Worm (Caenorhabditis elegans) whole organism, L3 larva: ENCODE results near the gene ama-1.

Experiments
- R02D3.7 ChIP-seq: fragments of 150-350 bp; optimal IDR thresholded peaks from 2 replicates; lab custom pipeline; 2014; ENCODE audit warnings: missing biosample characterization, missing genetic modification characterization
- ZK546.5 ChIP-seq: sonication (generic microtip); optimal IDR thresholded peaks from 2 replicates; lab custom pipeline; 2017; ENCODE audit warnings: missing biosample characterization, missing genetic modification characterization
- aly-2 ChIP-seq: fragments of 150-350 bp; optimal IDR thresholded peaks from 2 replicates; lab custom pipeline; 2014; ENCODE audit warnings: missing biosample characterization, missing genetic modification characterization
- ama-1 ChIP-seq: fragments of 150-350 bp; optimal IDR thresholded peaks from 2 replicates; lab custom pipeline; 2018
- ceh-16 ChIP-seq: sonication (generic microtip); optimal IDR thresholded peaks from 2 replicates; lab custom pipeline; 2017; ENCODE audit warnings: missing biosample characterization, missing genetic modification characterization
- ceh-28 ChIP-seq: fragments of 150-350 bp; optimal IDR thresholded peaks from 2 replicates; lab custom pipeline; 2014; ENCODE audit warnings: missing biosample characterization, missing genetic modification reagents, missing genetic modification characterization
- ceh-82 ChIP-seq: fragments of 150-350 bp; optimal IDR thresholded peaks from 2 replicates; lab custom pipeline; 2014; ENCODE audit warnings: missing biosample characterization, missing genetic modification characterization
- ceh-9 ChIP-seq: sonication (generic microtip); optimal IDR thresholded peaks from 2 replicates; lab custom pipeline; 2018; ENCODE audit warnings: missing biosample characterization, missing genetic modification characterization
- daf-12 ChIP-seq: fragments of 150-350 bp; optimal IDR thresholded peaks from 2 replicates; lab custom pipeline; 2014; ENCODE audit warnings: missing biosample characterization, missing genetic modification reagents, missing genetic modification characterization
- egl-5 ChIP-seq: fragments of 150-350 bp; optimal IDR thresholded peaks from 2 replicates; lab custom pipeline; 2017; ENCODE audit warnings: missing biosample characterization, missing genetic modification reagents, missing genetic modification characterization, inconsistent platforms
- elt-1 ChIP-seq: fragments of 150-350 bp; optimal IDR thresholded peaks from 2 replicates; lab custom pipeline; 2014; ENCODE audit warnings: missing biosample characterization, missing genetic modification characterization
- elt-2 ChIP-seq: sonication (generic microtip); optimal IDR thresholded peaks from 2 replicates; lab custom pipeline; 2016; ENCODE audit warnings: missing genetic modification reagents, mild to moderate bottlenecking, missing genetic modification characterization, missing compliant biosample characterization
- elt-3 ChIP-seq, 3 experiments: fragments of 150-350 bp in 1 of 3; sonication (generic microtip) in 2 of 3; optimal IDR thresholded peaks; 2 replicates in 2 of 3; 4 replicates in 1 of 3; lab custom pipeline; 2014 to 2017; ENCODE audit warnings: missing biosample characterization in 3 of 3, missing genetic modification characterization in 3 of 3
- fkh-10 ChIP-seq: sonication (generic microtip); optimal IDR thresholded peaks from 2 replicates; lab custom pipeline; 2017; ENCODE audit warnings: missing biosample characterization, missing genetic modification reagents, missing genetic modification characterization
- hmg-11 ChIP-seq: sonication (generic microtip); optimal IDR thresholded peaks from 2 replicates; lab custom pipeline; 2016; ENCODE audit warnings: missing genetic modification characterization, missing compliant biosample characterization
- jun-1 ChIP-seq: fragments of 150-350 bp; optimal IDR thresholded peaks from 2 replicates; lab custom pipeline; 2014; ENCODE audit warnings: missing biosample characterization, missing genetic modification reagents, missing genetic modification characterization
- lin-15B ChIP-seq: fragments of 150-350 bp; optimal IDR thresholded peaks from 2 replicates; lab custom pipeline; 2014; ENCODE audit warnings: missing biosample characterization, missing genetic modification characterization
- lin-39 ChIP-seq: fragments of 150-350 bp; optimal IDR thresholded peaks from 2 replicates; lab custom pipeline; 2018; ENCODE audit warnings: missing biosample characterization, missing genetic modification reagents, missing genetic modification characterization
- lsy-12 ChIP-seq: sonication (generic microtip); optimal IDR thresholded peaks from 2 replicates; lab custom pipeline; 2016; ENCODE audit warnings: mild to moderate bottlenecking, missing genetic modification characterization, missing compliant biosample characterization
- mdl-1 ChIP-seq: fragments of 150-350 bp; optimal IDR thresholded peaks from 2 replicates; lab custom pipeline; 2014; ENCODE audit warnings: missing biosample characterization, missing genetic modification characterization
- mml-1 ChIP-seq: fragments of 150-350 bp; sonication (generic microtip); optimal IDR thresholded peaks from 3 replicates; lab custom pipeline; 2014; ENCODE audit warnings: missing biosample characterization, missing genetic modification characterization
- nfya-1 ChIP-seq: sonication (generic microtip); optimal IDR thresholded peaks from 2 replicates; lab custom pipeline; 2017; ENCODE audit warnings: missing genetic modification characterization, mild to moderate bottlenecking, missing compliant biosample characterization, antibody characterized with exemption, moderate library complexity; ENCODE audit not compliant: insufficient read depth
- nhr-11 ChIP-seq: fragments of 150-350 bp; optimal IDR thresholded peaks from 2 replicates; lab custom pipeline; 2014; ENCODE audit warnings: missing biosample characterization, missing genetic modification characterization
- nhr-12 ChIP-seq: fragments of 150-350 bp; optimal IDR thresholded peaks from 2 replicates; lab custom pipeline; 2014; ENCODE audit warnings: missing biosample characterization, missing genetic modification characterization
- nhr-23 ChIP-seq: fragments of 150-350 bp; optimal IDR thresholded peaks from 2 replicates; lab custom pipeline; 2014; ENCODE audit warnings: missing biosample characterization, missing genetic modification reagents, missing genetic modification characterization
- nhr-237 ChIP-seq: fragments of 150-350 bp; optimal IDR thresholded peaks from 2 replicates; lab custom pipeline; 2014; ENCODE audit warnings: missing biosample characterization, missing genetic modification characterization
- nhr-25 ChIP-seq: sonication (generic microtip); optimal IDR thresholded peaks from 2 replicates; lab custom pipeline; 2017; ENCODE audit warnings: missing biosample characterization, missing genetic modification characterization
- nhr-28 ChIP-seq: fragments of 150-350 bp; optimal IDR thresholded peaks from 2 replicates; lab custom pipeline; 2014; ENCODE audit warnings: missing biosample characterization, missing genetic modification characterization
- nhr-43 ChIP-seq: sonication (generic microtip); optimal IDR thresholded peaks from 2 replicates; lab custom pipeline; 2016; ENCODE audit warnings: mild to moderate bottlenecking, missing genetic modification characterization, missing compliant biosample characterization; ENCODE audit not compliant: poor library complexity, severe bottlenecking
- nhr-76 ChIP-seq: fragments of 150-350 bp; sonication (generic microtip); optimal IDR thresholded peaks from 5 replicates; lab custom pipeline; 2014; ENCODE audit warnings: missing biosample characterization, missing genetic modification characterization
- nhr-77 ChIP-seq: fragments of 150-350 bp; optimal IDR thresholded peaks from 2 replicates; lab custom pipeline; 2014; ENCODE audit warnings: missing biosample characterization, missing genetic modification characterization
- pha-4 ChIP-seq: fragments of 150-350 bp; optimal IDR thresholded peaks from 2 replicates; lab custom pipeline; 2014; ENCODE audit warnings: missing biosample characterization, missing genetic modification reagents, missing genetic modification characterization
- sea-2 ChIP-seq: fragments of 150-350 bp; sonication (generic microtip); optimal IDR thresholded peaks from 4 replicates; lab custom pipeline; 2014; ENCODE audit warnings: missing biosample characterization, missing genetic modification reagents, missing genetic modification characterization
- skn-1 ChIP-seq: fragments of 150-350 bp; optimal IDR thresholded peaks from 2 replicates; lab custom pipeline; 2014; ENCODE audit warnings: missing biosample characterization, missing genetic modification characterization
- snpc-4 ChIP-seq: fragments of 150-350 bp; optimal IDR thresholded peaks from 2 replicates; lab custom pipeline; 2014; ENCODE audit warnings: missing biosample characterization, missing genetic modification characterization
- tbx-2 ChIP-seq: sonication (generic microtip); optimal IDR thresholded peaks from 2 replicates; lab custom pipeline; 2016; ENCODE audit warnings: mild to moderate bottlenecking, missing genetic modification characterization, missing compliant biosample characterization
- unc-39 ChIP-seq: sonication (generic microtip); optimal IDR thresholded peaks from 4 replicates; lab custom pipeline; 2017; ENCODE audit warnings: missing biosample characterization, missing genetic modification characterization
- unc-62 ChIP-seq: fragments of 150-350 bp; sonication (generic microtip); optimal IDR thresholded peaks from 4 replicates; lab custom pipeline; 2014; ENCODE audit warnings: missing biosample characterization, missing genetic modification reagents, missing genetic modification characterization
- zag-1 ChIP-seq: fragments of 150-350 bp; optimal IDR thresholded peaks from 2 replicates; lab custom pipeline; 2014; ENCODE audit warnings: missing biosample characterization, missing genetic modification characterization
- ztf-4 ChIP-seq: fragments of 150-350 bp; optimal IDR thresholded peaks from 2 replicates; lab custom pipeline; 2014; ENCODE audit warnings: missing biosample characterization, missing genetic modification characterization

Gene ama-1

DNA sequence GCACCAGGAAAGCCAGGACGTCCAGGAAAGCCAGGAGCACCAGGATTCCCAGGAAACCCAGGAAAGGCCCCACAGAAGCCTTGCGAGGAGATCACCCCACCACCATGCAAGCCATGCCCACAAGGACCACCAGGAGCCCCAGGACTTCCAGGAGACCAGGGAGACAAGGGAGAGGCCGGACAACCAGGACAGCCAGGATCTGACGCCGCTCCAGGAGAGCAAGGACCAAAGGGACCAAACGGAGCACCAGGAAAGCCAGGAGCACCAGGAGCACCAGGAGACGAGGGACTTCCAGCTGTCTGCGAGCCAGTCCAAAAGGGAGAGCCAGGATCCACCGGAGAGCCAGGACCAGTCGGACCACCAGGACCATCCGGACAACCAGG is 11.9 kb upstream of the ama-1 start:
- TF ChIP-seq sea-2 = no peak
- no peak for TF ChIP-seq nhr-43 (tag; lab: Kevin White, UChicago)
- TF ChIP-seq skn-1 (tag; lab: Kevin White, UChicago) = no peak
- TF ChIP-seq nhr-11 = no peak
- no peak for TF ChIP-seq hmg-11 (tag; lab: Kevin White, UChicago)
- no peak for TF ChIP-seq ceh-9
- TF ChIP-seq, all 47 proteins: peak for 0

DNA sequence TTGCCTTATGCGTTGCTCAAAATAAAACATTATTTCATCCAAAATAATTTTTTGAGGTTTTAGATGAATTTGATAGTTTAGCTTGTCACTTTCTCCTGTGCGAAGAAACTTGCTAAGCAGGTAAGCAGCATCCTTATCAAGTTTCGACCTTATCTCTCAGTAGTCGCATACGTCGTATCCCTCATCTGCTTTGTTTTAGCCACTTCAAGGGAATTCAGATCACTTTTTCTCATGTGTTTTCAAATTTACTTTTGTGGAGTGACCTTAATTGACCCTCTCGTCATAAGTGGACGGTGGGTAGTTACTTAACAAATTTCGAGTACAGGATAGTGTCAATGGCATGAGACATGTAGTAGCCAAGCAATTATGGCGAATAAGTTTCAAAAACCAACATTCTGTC is 11.2 kb upstream of the ama-1 start:
- peak; percentile 18 for TF ChIP-seq nfya-1 (tag; lab: Kevin White, UChicago)
- peak in 1 of 3 experiments; percentile 93 for TF ChIP-seq elt-3 (tag; optimal IDR thresholded peaks at IDR 0.05; lab: Kevin White, UChicago)
- TF ChIP-seq aly-2 = no peak
- peak; percentile 90 for TF ChIP-seq ama-1 (lab: Kevin White, UChicago)
- no peak for TF ChIP-seq lin-39 (tag; lab: Kevin White, UChicago)
- peak; percentile 55 for TF ChIP-seq nhr-77 (tag; lab: Kevin White, UChicago)
- TF ChIP-seq tbx-2 (tag; lab: Kevin White, UChicago) = peak; percentile 46
- TF ChIP-seq fkh-10 = no peak
- no peak for TF ChIP-seq ceh-9
- TF ChIP-seq elt-1 (tag; lab: Kevin White, UChicago) = no peak
- no peak for TF ChIP-seq ceh-28 (tag; lab: Kevin White, UChicago)
- no peak for TF ChIP-seq unc-62
- TF ChIP-seq nhr-25 = peak; percentile 68
- TF ChIP-seq, all 47 proteins: peak for 6

DNA sequence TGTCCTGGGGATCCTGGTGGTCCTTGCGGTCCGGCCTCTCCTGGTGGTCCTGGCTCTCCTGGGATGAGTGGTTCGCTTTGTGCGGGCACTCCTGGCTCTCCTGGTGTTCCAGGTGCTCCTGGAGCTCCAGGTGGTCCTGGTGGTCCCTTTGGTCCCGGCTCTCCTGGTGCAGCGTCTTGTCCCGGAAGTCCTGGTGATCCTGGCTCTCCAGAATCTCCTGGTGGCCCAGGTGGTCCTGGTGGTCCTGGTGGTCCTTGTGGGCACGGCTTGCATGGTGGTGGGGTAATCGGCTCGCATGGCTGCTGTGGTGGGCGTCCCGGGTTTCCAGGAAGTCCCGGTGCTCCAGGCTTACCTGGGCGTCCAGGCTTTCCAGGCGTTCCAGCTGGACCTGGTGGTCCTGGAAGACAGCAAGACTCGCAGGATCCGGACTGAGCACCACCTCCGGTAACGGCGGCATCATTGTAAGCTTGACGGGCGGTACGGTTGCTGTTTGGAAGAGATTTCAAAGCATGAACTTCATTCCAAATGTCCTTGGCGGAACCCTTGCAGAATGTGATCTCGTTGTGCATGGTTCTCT is 4.0 kb upstream of the ama-1 start:
- no peak for TF ChIP-seq ZK546.5 (tag; lab: Kevin White, UChicago)
- no peak for TF ChIP-seq unc-39 (tag; lab: Kevin White, UChicago)
- no peak for TF ChIP-seq fkh-10
- no peak for TF ChIP-seq jun-1
- TF ChIP-seq snpc-4 = no peak
- no peak for TF ChIP-seq nhr-43 (tag; lab: Kevin White, UChicago)
- TF ChIP-seq ama-1 (lab: Kevin White, UChicago) = no peak
- TF ChIP-seq ceh-9 = no peak
- TF ChIP-seq skn-1 (tag; lab: Kevin White, UChicago) = no peak

DNA sequence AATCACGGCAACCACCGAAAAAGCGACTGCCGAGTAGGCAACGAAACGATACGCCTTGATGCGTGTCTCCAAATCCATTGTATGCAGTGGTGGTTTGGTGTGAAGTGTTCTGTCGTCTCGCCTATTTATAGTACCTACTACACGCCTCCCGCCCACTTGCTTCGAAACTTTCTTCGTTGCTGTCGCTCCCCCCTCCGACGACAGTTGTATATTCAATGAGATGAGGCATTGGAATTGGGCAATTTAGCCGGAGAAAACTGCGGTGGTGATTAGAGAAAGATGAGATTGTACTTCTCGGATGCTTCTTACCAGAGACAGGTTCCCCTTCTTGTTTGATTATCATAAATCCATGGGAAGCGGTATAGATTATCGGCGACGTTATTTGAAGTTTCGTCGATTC is 3.4 kb upstream of the ama-1 start, which contains the start of gene col-34:
Gene col-34 (minus strand): TSS at position 101 of the 400 bp plus-strand sequence.
- TF ChIP-seq egl-5 (tag; lab: Kevin White, UChicago) (peak; percentile 15), ceh-82 (tag; lab: Kevin White, UChicago) (no peak)

DNA sequence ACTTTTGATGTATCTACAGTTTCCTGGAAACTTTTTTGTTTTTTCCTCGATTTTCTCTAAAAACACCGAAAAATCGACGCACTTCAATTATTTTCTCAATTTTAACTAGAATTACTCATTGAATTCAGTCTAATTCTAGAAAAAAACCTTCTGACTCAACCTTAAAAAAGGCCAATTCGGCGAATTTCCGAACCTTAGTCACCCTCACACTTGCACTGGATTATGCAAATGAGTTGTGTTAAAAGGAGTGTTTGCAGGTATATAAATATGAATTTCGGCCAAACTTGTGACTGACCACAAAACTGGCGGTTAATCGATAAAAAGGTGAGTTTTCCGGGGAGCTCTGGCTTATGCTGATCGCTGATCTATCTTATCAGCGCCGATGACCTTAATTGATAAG is 1.4 kb upstream of the ama-1 start, which contains the start of gene ttr-20:
Gene ttr-20 (plus strand): TSS at position 301 of the 400 bp plus-strand sequence.
- TF ChIP-seq snpc-4 (no peak), ceh-16 (no peak), daf-12 (tag; lab: Kevin White, UChicago) (no peak), nhr-12 (tag; lab: Kevin White, UChicago) (no peak), nhr-28 (tag; lab: Kevin White, UChicago) (no peak), nhr-11 (no peak), lin-15B (tag; lab: Kevin White, UChicago) (no peak), elt-3 (tag; optimal IDR thresholded peaks at IDR 0.05; lab: Kevin White, UChicago) (no peak), nhr-237 (no peak), sea-2 (no peak)

DNA sequence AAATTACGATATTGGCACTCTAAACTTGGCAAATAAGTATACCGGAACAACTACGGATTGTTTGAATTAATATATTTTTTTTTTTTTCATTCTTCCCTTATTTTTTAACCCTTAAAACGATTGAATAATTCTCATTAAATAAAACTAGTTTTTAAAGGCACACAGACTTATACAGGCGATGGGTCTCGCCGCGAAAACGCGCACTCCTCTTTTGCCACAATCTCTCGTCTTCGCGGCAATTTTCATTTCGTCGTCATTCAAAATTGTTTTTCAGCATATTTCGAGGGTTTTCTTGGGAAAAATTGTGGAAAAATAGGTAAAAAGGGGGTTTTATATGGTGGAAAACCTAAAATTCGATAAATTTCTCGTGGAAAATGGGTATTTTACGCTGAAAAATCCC is 536 bp upstream of the ama-1 start:
- TF ChIP-seq zag-1 (tag; lab: Kevin White, UChicago) (no peak), nhr-25 (peak; percentile 62), lin-39 (tag; lab: Kevin White, UChicago) (peak; percentile 31), ceh-9 (no peak), nhr-23 (tag; lab: Kevin White, UChicago) (peak; percentile 58), pha-4 (tag; lab: Kevin White, UChicago) (peak; percentile 71), nhr-77 (tag; lab: Kevin White, UChicago) (no peak), R02D3.7 (tag; lab: Kevin White, UChicago) (no peak), nhr-28 (tag; lab: Kevin White, UChicago) (no peak), nhr-12 (tag; lab: Kevin White, UChicago) (no peak), lin-15B (tag; lab: Kevin White, UChicago) (peak; percentile 55), hmg-11 (tag; lab: Kevin White, UChicago) (peak; percentile 36), ama-1 (lab: Kevin White, UChicago) (no peak), mdl-1 (tag; lab: Kevin White, UChicago) (no peak), nhr-237 (no peak), aly-2 (no peak), sea-2 (no peak), ztf-4 (tag; lab: Kevin White, UChicago) (no peak), tbx-2 (tag; lab: Kevin White, UChicago) (no peak), unc-39 (tag; lab: Kevin White, UChicago) (no peak), nhr-43 (tag; lab: Kevin White, UChicago) (no peak), mml-1 (tag; lab: Kevin White, UChicago) (no peak), lsy-12 (tag; lab: Kevin White, UChicago) (no peak), egl-5 (tag; lab: Kevin White, UChicago) (peak; percentile 70), nhr-76 (no peak), elt-2 (tag; lab: Kevin White, UChicago) (peak; percentile 33), unc-62 (no peak), nfya-1 (tag; lab: Kevin White, UChicago) (no peak), elt-1 (tag; lab: Kevin White, UChicago) (no peak)
